Fruit fly (Drosophila melanogaster): ENCODE measurements around the gene Mitofilin.

Mitofilin gene

DNA sequence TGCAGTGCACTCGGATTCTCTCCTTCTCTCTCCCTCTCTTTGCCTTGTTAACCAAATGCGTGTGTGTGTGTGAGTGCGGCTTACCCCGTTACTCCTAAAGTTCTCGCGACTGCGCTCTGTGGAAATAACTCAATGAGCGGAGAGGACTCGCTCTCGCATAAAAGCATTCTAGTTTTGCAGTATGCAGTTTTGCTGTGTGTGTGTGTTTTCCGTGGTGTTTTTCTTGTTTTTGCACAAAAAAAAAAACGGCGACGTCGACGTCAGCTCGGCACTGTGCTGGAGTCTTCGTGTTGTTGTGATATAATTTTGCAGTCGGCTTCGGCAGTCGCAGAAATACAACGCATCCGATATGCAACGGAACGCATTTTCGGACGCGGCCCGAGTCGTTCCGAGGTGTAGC, 51.1 kb downstream of the Mitofilin start (continued):
- peak; percentile 96 for TF ChIP-seq CG6163 (GFP tag; IDR thresholded peaks at IDR 0.05)
- peak; percentile 96 for TF ChIP-seq eg (GFP tag; IDR thresholded peaks at IDR 0.05)
- TF ChIP-seq Sox102F (GFP tag; optimal IDR thresholded peaks at IDR 0.05) = peak; percentile 47
- peak; percentile 85 for TF ChIP-seq dsx (GFP tag; optimal IDR thresholded peaks at IDR 0.05; ENCODE audit: poor library complexity, severe bottlenecking)
- peak; percentile 14 for TF ChIP-seq CG10631 (GFP tag; optimal IDR thresholded peaks at IDR 0.05)
- peak; percentile 18 for TF ChIP-seq Hr4 (GFP tag; optimal IDR thresholded peaks at IDR 0.05)
- TF ChIP-seq OdsH (GFP tag; optimal IDR thresholded peaks at IDR 0.05) = peak; percentile 67

DNA sequence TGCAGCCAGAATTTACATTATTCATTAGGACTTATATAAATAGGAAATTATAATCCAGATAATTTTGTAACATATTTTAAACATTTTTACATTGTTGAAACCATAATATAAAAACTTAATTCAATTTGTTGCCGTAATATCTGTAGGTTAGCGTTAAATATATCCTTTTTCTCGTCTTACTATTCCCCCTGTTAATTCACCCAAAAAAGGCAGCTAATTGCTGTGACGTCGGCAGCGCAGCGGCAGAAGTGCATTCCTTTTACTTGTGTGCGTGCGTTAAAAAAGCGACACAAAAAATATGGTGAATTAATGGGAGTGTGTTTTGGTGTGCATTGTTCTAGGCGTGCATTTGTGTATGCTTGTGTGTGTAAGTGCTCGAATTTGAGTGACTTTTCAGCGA, 51.6 kb downstream of the Mitofilin start:
- no peak for TF ChIP-seq OdsH (GFP tag; optimal IDR thresholded peaks at IDR 0.05)
- no peak for TF ChIP-seq cyc (GFP tag; optimal IDR thresholded peaks at IDR 0.05)
- no peak for TF ChIP-seq vri (GFP tag; optimal IDR thresholded peaks at IDR 0.05)
- no peak for TF ChIP-seq dac (GFP tag; optimal IDR thresholded peaks at IDR 0.05)
- TF ChIP-seq CG4318 (GFP tag; optimal IDR thresholded peaks at IDR 0.05) = no peak
- no peak for TF ChIP-seq Ets96B (tag; optimal IDR thresholded peaks at IDR 0.05)
- TF ChIP-seq achi (GFP tag; optimal IDR thresholded peaks at IDR 0.05) = no peak
- TF ChIP-seq Hr4 (GFP tag; optimal IDR thresholded peaks at IDR 0.05) = no peak
- TF ChIP-seq Ets21C (GFP tag; optimal IDR thresholded peaks at IDR 0.05) = no peak
- TF ChIP-seq Sox15 (GFP tag; optimal IDR thresholded peaks at IDR 0.05) = no peak
- no peak for TF ChIP-seq CG34406 (GFP tag; optimal IDR thresholded peaks at IDR 0.05)
- TF ChIP-seq CG1621 (tag; optimal IDR thresholded peaks at IDR 0.05) = no peak
- TF ChIP-seq net (GFP tag; optimal IDR thresholded peaks at IDR 0.05) = no peak
- TF ChIP-seq CG16779 (tag; optimal IDR thresholded peaks at IDR 0.05) = no peak
- no peak for TF ChIP-seq CG6854 (GFP tag; optimal IDR thresholded peaks at IDR 0.05)
- TF ChIP-seq CG31627 (GFP tag; optimal IDR thresholded peaks at IDR 0.05) = no peak
- no peak for TF ChIP-seq CG6276 (GFP tag; optimal IDR thresholded peaks at IDR 0.05)
- TF ChIP-seq CG11902 (GFP tag; optimal IDR thresholded peaks at IDR 0.05) = no peak

DNA sequence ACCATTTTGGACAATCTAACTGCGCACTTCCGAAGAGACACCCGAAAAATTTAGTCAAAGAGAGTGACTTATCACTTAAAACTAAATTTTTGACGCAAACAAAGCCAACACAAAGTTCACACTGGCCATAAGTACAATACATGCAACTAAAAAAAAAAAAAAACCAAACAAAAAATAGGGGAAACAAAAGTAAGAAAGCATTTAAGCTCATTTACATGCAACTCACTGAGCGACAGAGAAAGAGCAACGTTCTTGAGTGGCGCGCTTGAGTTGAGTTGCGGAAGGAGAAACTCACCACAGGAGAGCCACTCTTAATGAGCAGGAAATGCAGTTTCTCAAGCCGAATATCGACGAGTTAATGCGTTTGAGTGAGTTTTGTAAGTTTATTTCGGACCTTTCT, 52.0 kb downstream of the Mitofilin start:
- TF ChIP-seq CG32006 (GFP tag; optimal IDR thresholded peaks at IDR 0.05) (no peak), Eip78C (GFP tag) (peak; percentile 11), CG8119 (GFP tag; IDR thresholded peaks at IDR 0.05) (no peak), eg (GFP tag; IDR thresholded peaks at IDR 0.05) (peak; percentile 55; the same call in 2 of the 3 replicates), spab (GFP tag; optimal IDR thresholded peaks at IDR 0.05) (no peak), CG6808 (GFP tag; optimal IDR thresholded peaks at IDR 0.05) (peak; percentile 16)

DNA sequence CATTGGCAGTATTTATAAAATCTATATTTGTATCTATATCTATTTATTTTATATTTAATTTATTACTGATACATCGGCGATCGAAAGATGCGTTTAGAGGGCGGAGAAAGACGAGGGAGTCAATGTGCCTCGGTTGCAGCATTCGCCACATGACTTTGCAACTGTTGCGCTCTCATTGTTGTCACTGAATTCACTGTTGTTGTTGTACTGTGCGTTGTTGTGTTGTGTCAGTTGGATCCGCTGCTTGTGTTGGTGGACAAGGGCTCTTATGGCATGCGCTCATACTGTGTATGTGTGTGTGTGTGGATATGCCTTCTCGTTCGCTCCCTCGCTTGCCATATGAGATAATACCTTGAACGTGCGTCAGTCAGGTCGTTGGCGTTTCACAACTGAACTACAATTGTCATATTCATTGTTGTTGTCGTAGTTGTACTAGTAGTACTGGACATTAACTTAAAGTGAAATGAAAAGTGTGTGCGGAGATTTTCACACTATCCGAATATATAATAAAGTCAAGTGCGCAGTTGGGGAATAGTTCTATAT, 52.5 kb downstream of the Mitofilin start:
- peak in 1 of 2 experiments; percentile 20 for TF ChIP-seq ss (GFP tag; optimal IDR thresholded peaks at IDR 0.05)
- TF ChIP-seq dsx (GFP tag; optimal IDR thresholded peaks at IDR 0.05; ENCODE audit: poor library complexity, severe bottlenecking) = peak; percentile 61
- peak; percentile 7 for TF ChIP-seq Sox14 (GFP tag; optimal IDR thresholded peaks at IDR 0.05)
- TF ChIP-seq CG9139 (GFP tag; optimal IDR thresholded peaks at IDR 0.05) = peak; percentile 34
- no peak for TF ChIP-seq CG4318 (GFP tag; optimal IDR thresholded peaks at IDR 0.05)
- no peak for TF ChIP-seq Hr38 (GFP tag; optimal IDR thresholded peaks at IDR 0.05)
- peak; percentile 17 for TF ChIP-seq vri (GFP tag; optimal IDR thresholded peaks at IDR 0.05)
- TF ChIP-seq CG1621 (tag; optimal IDR thresholded peaks at IDR 0.05) = no peak
- no peak for TF ChIP-seq salr (GFP tag; optimal IDR thresholded peaks at IDR 0.05)
- TF ChIP-seq svp (GFP tag) = peak; percentile 69

DNA sequence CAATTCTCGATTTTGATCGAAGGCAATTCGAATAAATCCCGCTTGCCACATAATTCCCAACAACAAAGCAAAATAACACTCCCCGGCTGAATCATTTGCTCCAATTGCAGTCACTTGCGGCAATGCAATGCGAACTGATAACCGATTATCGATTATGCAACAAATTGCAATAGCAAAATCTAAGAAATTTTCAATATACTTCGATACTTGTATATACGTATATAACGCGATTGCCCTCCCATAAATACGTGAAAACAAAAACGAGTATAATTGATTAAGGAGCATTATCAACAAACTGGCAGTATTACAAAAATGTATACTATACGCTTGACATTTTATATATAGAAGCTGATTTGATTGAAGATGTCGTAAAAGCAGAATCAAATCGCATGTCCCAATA, 53.3 kb downstream of the Mitofilin start:
- TF ChIP-seq CG8632 (GFP tag; optimal IDR thresholded peaks at IDR 0.05) (no peak), CG8119 (GFP tag; IDR thresholded peaks at IDR 0.05) (no peak), esn (GFP tag; optimal IDR thresholded peaks at IDR 0.05) (no peak), Gug (GFP tag; IDR thresholded peaks at IDR 0.05) (no peak), spab (GFP tag; optimal IDR thresholded peaks at IDR 0.05) (no peak), net (GFP tag; optimal IDR thresholded peaks at IDR 0.05) (no peak), Smox (GFP tag; optimal IDR thresholded peaks at IDR 0.05) (no peak), Sox14 (GFP tag; optimal IDR thresholded peaks at IDR 0.05) (peak; percentile 33), Eip93F (GFP tag; optimal IDR thresholded peaks at IDR 0.05) (peak; percentile 81), CG10669 (GFP tag; optimal IDR thresholded peaks at IDR 0.05) (no peak), CG16779 (tag; optimal IDR thresholded peaks at IDR 0.05) (no peak), Eip78C (GFP tag) (peak; percentile 40), eg (GFP tag; IDR thresholded peaks at IDR 0.05) (no peak), Sox102F (GFP tag; optimal IDR thresholded peaks at IDR 0.05) (no peak), vri (GFP tag; optimal IDR thresholded peaks at IDR 0.05) (peak; percentile 79), CG11762 (GFP tag; optimal IDR thresholded peaks at IDR 0.05; ENCODE audit: insufficient read depth) (no peak), dac (GFP tag; optimal IDR thresholded peaks at IDR 0.05) (no peak), Hr39 (GFP tag; optimal IDR thresholded peaks at IDR 0.05) (no peak), Met (GFP tag; optimal IDR thresholded peaks at IDR 0.05) (no peak)

Measured in whole organism, prepupa.